Fruit fly (Drosophila melanogaster) whole organism, embryonic: ENCODE measurements around the gene cass.
A peak's percentile ranks its signal among the peaks of the same experiment; 100 is the strongest.

Experiments
- CG10267 ChIP-seq: fragments of 200-800 bp; sonication (Bioruptor generic); optimal IDR thresholded peaks from 2 replicates; lab custom pipeline; 2018; ENCODE audit warnings: missing biosample characterization, mild to moderate bottlenecking, missing genetic modification characterization, moderate library complexity
- CG10431 ChIP-seq: fragments of 200-800 bp; sonication (Bioruptor generic); optimal IDR thresholded peaks from 3 replicates; lab custom pipeline; 2018; ENCODE audit warnings: missing biosample characterization, mild to moderate bottlenecking, missing genetic modification characterization
- CG10543 ChIP-seq: fragments of 200-800 bp; sonication (Bioruptor generic); optimal IDR thresholded peaks from 3 replicates; lab custom pipeline; 2017; ENCODE audit warnings: missing biosample characterization, mild to moderate bottlenecking, missing genetic modification characterization, moderate library complexity
- CG10959 ChIP-seq: fragments of 200-800 bp; sonication (Bioruptor generic); IDR thresholded peaks from 2 replicates; pipeline ENCODE4 v1.3.6; 2022; ENCODE audit warnings: missing biosample characterization, missing genetic modification characterization
- CG12155 ChIP-seq: fragments of 200-800 bp; sonication (Bioruptor generic); optimal IDR thresholded peaks from 3 replicates; lab custom pipeline; 2016; ENCODE audit warnings: missing biosample characterization, missing genetic modification characterization
- CG1233 ChIP-seq: fragments of 200-800 bp; sonication (Bioruptor generic); optimal IDR thresholded peaks from 4 replicates; lab custom pipeline; 2018; ENCODE audit warnings: missing biosample characterization, mild to moderate bottlenecking, missing genetic modification characterization
- CG15514 ChIP-seq: fragments of 200-800 bp; sonication (Bioruptor generic); optimal IDR thresholded peaks from 3 replicates; lab custom pipeline; 2017; ENCODE audit warnings: missing biosample characterization, missing genetic modification characterization, mild to moderate bottlenecking, moderate library complexity, missing genetic modification reagents
- CG1602 ChIP-seq: fragments of 200-800 bp; sonication (Bioruptor generic); optimal IDR thresholded peaks from 3 replicates; lab custom pipeline; 2016; ENCODE audit warnings: missing biosample characterization, missing genetic modification characterization
- CG16813 ChIP-seq: fragments of 200-800 bp; sonication (Bioruptor generic); IDR thresholded peaks from 3 replicates; pipeline ENCODE4 v1.3.6; 2022; ENCODE audit warnings: missing biosample characterization, missing genetic modification characterization; ENCODE audit not compliant: partially characterized antibody
- CG17328 ChIP-seq: fragments of 200-800 bp; sonication (Bioruptor generic); IDR thresholded peaks from 2 replicates; pipeline ENCODE4 v1.3.6; 2022; ENCODE audit warnings: missing biosample characterization, missing genetic modification characterization
- CG18599 ChIP-seq: fragments of 200-800 bp; sonication (Bioruptor generic); optimal IDR thresholded peaks from 3 replicates; lab custom pipeline; 2017; ENCODE audit warnings: missing biosample characterization, missing genetic modification characterization, mild to moderate bottlenecking, moderate library complexity, missing genetic modification reagents
- CG34376 ChIP-seq: fragments of 200-800 bp; sonication (Bioruptor generic); optimal IDR thresholded peaks from 2 replicates; lab custom pipeline; 2018; ENCODE audit warnings: missing biosample characterization, mild to moderate bottlenecking, missing genetic modification characterization
- CG4404 ChIP-seq: fragments of 200-800 bp; sonication (Bioruptor generic); IDR thresholded peaks from 2 replicates; pipeline ENCODE4 v1.3.6; 2022; ENCODE audit warnings: missing biosample characterization, missing genetic modification characterization
- CG5180 ChIP-seq: fragments of 200-800 bp; sonication (Bioruptor generic); optimal IDR thresholded peaks from 3 replicates; lab custom pipeline; 2017; ENCODE audit warnings: missing biosample characterization, missing genetic modification characterization, mild to moderate bottlenecking, moderate library complexity, missing genetic modification reagents
- CG5245 ChIP-seq: fragments of 200-800 bp; sonication (Bioruptor generic); optimal IDR thresholded peaks from 3 replicates; lab custom pipeline; 2016; ENCODE audit warnings: missing biosample characterization, missing genetic modification characterization
- CG6175 ChIP-seq: fragments of 200-800 bp; sonication (Bioruptor generic); IDR thresholded peaks from 3 replicates; pipeline ENCODE4 v1.3.6; 2022; ENCODE audit warnings: missing biosample characterization, missing genetic modification characterization
- CG6272 ChIP-seq: fragments of 200-800 bp; sonication (Bioruptor generic); IDR thresholded peaks from 2 replicates; pipeline ENCODE4 v1.3.6; 2022; ENCODE audit warnings: missing biosample characterization, missing genetic modification characterization
- CG6654 ChIP-seq: fragments of 200-800 bp; sonication (Bioruptor generic); optimal IDR thresholded peaks from 2 replicates; lab custom pipeline; 2017; ENCODE audit warnings: missing biosample characterization, mild to moderate bottlenecking, missing genetic modification characterization
- CG7745 ChIP-seq: fragments of 200-800 bp; sonication (Bioruptor generic); optimal IDR thresholded peaks from 2 replicates; lab custom pipeline; 2018; ENCODE audit warnings: missing biosample characterization, mild to moderate bottlenecking, missing genetic modification characterization, moderate library complexity
- CG8089 ChIP-seq: fragments of 200-800 bp; sonication (Bioruptor generic); optimal IDR thresholded peaks from 3 replicates; lab custom pipeline; 2016; ENCODE audit warnings: missing biosample characterization, missing genetic modification characterization
- CG8281 ChIP-seq: fragments of 200-800 bp; sonication (Bioruptor generic); optimal IDR thresholded peaks from 2 replicates; lab custom pipeline; 2018; ENCODE audit warnings: missing biosample characterization, mild to moderate bottlenecking, missing genetic modification characterization, moderate library complexity
- CG8765 ChIP-seq: fragments of 200-800 bp; sonication (Bioruptor generic); IDR thresholded peaks from 2 replicates; pipeline ENCODE4 v1.3.6; 2022; ENCODE audit warnings: missing biosample characterization, missing genetic modification characterization
- CrebB ChIP-seq: fragments of 200-800 bp; sonication (Bioruptor generic); optimal IDR thresholded peaks from 3 replicates; lab custom pipeline; 2018; ENCODE audit warnings: missing biosample characterization, mild to moderate bottlenecking, missing genetic modification characterization
- D19A ChIP-seq: fragments of 200-800 bp; optimal IDR thresholded peaks from 3 replicates; lab custom pipeline; 2019; ENCODE audit warnings: missing biosample characterization, mild to moderate bottlenecking, missing genetic modification characterization, moderate library complexity
- Dref ChIP-seq: fragments of 200-800 bp; sonication (Bioruptor generic); IDR thresholded peaks from 2 replicates; pipeline ENCODE4 v1.3.6; 2022; ENCODE audit warnings: missing biosample characterization, missing genetic modification characterization
- E2f2 ChIP-seq: fragments of 200-800 bp; sonication (Bioruptor generic); IDR thresholded peaks from 2 replicates; pipeline ENCODE4 v1.3.6; 2022; ENCODE audit warnings: missing biosample characterization, missing genetic modification characterization
- ERR ChIP-seq: fragments of 200-800 bp; sonication (Bioruptor generic); optimal IDR thresholded peaks from 2 replicates; lab custom pipeline; 2016; ENCODE audit warnings: missing biosample characterization, missing genetic modification characterization
- Eip74EF ChIP-seq, 2 experiments: fragments of 200-800 bp in 1 of 2; fragments of >200 bp in 1 of 2; sonication (Bioruptor generic) in 1 of 2; optimal IDR thresholded peaks; 2 replicates each; lab custom pipeline; 2017 to 2019; ENCODE audit warnings: missing biosample characterization in 2 of 2, missing genetic modification characterization in 2 of 2, mild to moderate bottlenecking in 1 of 2, moderate library complexity in 1 of 2
- Elba2 ChIP-seq: fragments of 200-800 bp; sonication (Bioruptor generic); optimal IDR thresholded peaks from 3 replicates; lab custom pipeline; 2016; ENCODE audit warnings: missing biosample characterization, missing genetic modification characterization
- GATAe ChIP-seq: fragments of 200-800 bp; sonication (Bioruptor generic); conservative IDR thresholded peaks from 2 replicates; pipeline ENCODE4 v1.3.6; 2022; ENCODE audit warnings: missing biosample characterization, missing genetic modification characterization
- H15 ChIP-seq: fragments of 200-800 bp; sonication (Bioruptor generic); IDR thresholded peaks from 3 replicates; pipeline ENCODE4 v1.3.6; 2022; ENCODE audit warnings: missing biosample characterization, missing genetic modification characterization
- Hr78 ChIP-seq, 2 experiments: fragments of 200-800 bp in 1 of 2; fragments of >200 bp in 1 of 2; sonication (Bioruptor generic) in 1 of 2; optimal IDR thresholded peaks; 2 replicates each; lab custom pipeline; 2017 to 2019; ENCODE audit warnings: missing biosample characterization in 2 of 2, missing genetic modification characterization in 2 of 2, mild to moderate bottlenecking in 1 of 2, moderate library complexity in 1 of 2
- Jarid2 ChIP-seq: fragments of 200-800 bp; sonication (Bioruptor generic); optimal IDR thresholded peaks from 3 replicates; lab custom pipeline; 2017; ENCODE audit warnings: mild to moderate bottlenecking, missing biosample characterization, missing genetic modification reagents, missing genetic modification characterization
- Kr ChIP-seq: fragments of 200-800 bp; sonication (Bioruptor generic); optimal IDR thresholded peaks from 2 replicates; lab custom pipeline; 2017; ENCODE audit warnings: missing biosample characterization, mild to moderate bottlenecking, missing genetic modification characterization
- NC2α ChIP-seq: fragments of 200-800 bp; sonication (Bioruptor generic); optimal IDR thresholded peaks from 2 replicates; lab custom pipeline; 2016; ENCODE audit warnings: missing biosample characterization, missing genetic modification characterization
- YL-1 ChIP-seq: fragments of 200-800 bp; sonication (Bioruptor generic); optimal IDR thresholded peaks from 3 replicates; lab custom pipeline; 2017; ENCODE audit warnings: missing biosample characterization, mild to moderate bottlenecking, missing genetic modification characterization
- crc ChIP-seq: fragments of 200-800 bp; sonication (Bioruptor generic); optimal IDR thresholded peaks from 2 replicates; lab custom pipeline; 2016; ENCODE audit warnings: missing biosample characterization, missing genetic modification characterization
- danr ChIP-seq: fragments of 200-800 bp; sonication (Bioruptor generic); IDR thresholded peaks from 2 replicates; pipeline ENCODE4 v1.3.6; 2022; ENCODE audit warnings: missing biosample characterization, missing genetic modification characterization
- dati ChIP-seq: fragments of 200-800 bp; sonication (Bioruptor generic); IDR thresholded peaks from 2 replicates; pipeline ENCODE4 v1.3.6; 2022; ENCODE audit warnings: missing biosample characterization, missing genetic modification characterization
- dm ChIP-seq: fragments of 200-800 bp; sonication (Bioruptor generic); optimal IDR thresholded peaks from 3 replicates; lab custom pipeline; 2016; ENCODE audit warnings: missing biosample characterization, missing genetic modification characterization
- gcm2 ChIP-seq: fragments of 200-800 bp; sonication (Bioruptor generic); optimal IDR thresholded peaks from 2 replicates; lab custom pipeline; 2016; ENCODE audit warnings: missing biosample characterization, missing genetic modification characterization
- grn ChIP-seq: fragments of 200-800 bp; sonication (Bioruptor generic); optimal IDR thresholded peaks from 3 replicates; lab custom pipeline; 2017; ENCODE audit warnings: missing biosample characterization, missing genetic modification characterization
- nom ChIP-seq: fragments of 200-800 bp; sonication (Bioruptor generic); optimal IDR thresholded peaks from 2 replicates; lab custom pipeline; 2017; ENCODE audit warnings: missing biosample characterization, missing genetic modification characterization, mild to moderate bottlenecking, moderate library complexity, missing genetic modification reagents
- ranshi ChIP-seq: fragments of 200-800 bp; sonication (Bioruptor generic); IDR thresholded peaks from 2 replicates; pipeline ENCODE4 v1.3.6; 2022; ENCODE audit warnings: missing biosample characterization, missing genetic modification characterization
- salm ChIP-seq: fragments of 200-800 bp; sonication (Bioruptor generic); optimal IDR thresholded peaks from 2 replicates; lab custom pipeline; 2018; ENCODE audit warnings: missing biosample characterization, mild to moderate bottlenecking, missing genetic modification characterization
- scrt ChIP-seq: fragments of 200-800 bp; sonication (Bioruptor generic); optimal IDR thresholded peaks from 2 replicates; lab custom pipeline; 2018; ENCODE audit warnings: missing biosample characterization, mild to moderate bottlenecking, missing genetic modification characterization, moderate library complexity
- sd ChIP-seq: fragments of 200-800 bp; sonication (Bioruptor generic); optimal IDR thresholded peaks from 3 replicates; lab custom pipeline; 2018; ENCODE audit warnings: missing biosample characterization, mild to moderate bottlenecking, missing genetic modification characterization, moderate library complexity
- ttk ChIP-seq: fragments of 200-800 bp; sonication (Bioruptor generic); IDR thresholded peaks from 2 replicates; pipeline ENCODE4 v2.1.2; 2022; ENCODE audit warnings: missing biosample characterization, missing genetic modification characterization
- tup ChIP-seq: fragments of 200-800 bp; sonication (Bioruptor generic); optimal IDR thresholded peaks from 2 replicates; lab custom pipeline; 2016; ENCODE audit warnings: missing biosample characterization, mild to moderate bottlenecking, missing genetic modification characterization, moderate library complexity
- z ChIP-seq: fragments of 200-800 bp; sonication (Bioruptor generic); IDR thresholded peaks from 3 replicates; pipeline ENCODE4 v1.3.6; 2022; ENCODE audit warnings: missing biosample characterization, missing genetic modification characterization
- zfh1 ChIP-seq: fragments of 200-800 bp; sonication (Bioruptor generic); IDR thresholded peaks from 3 replicates; pipeline ENCODE4 v1.3.6; 2022; ENCODE audit warnings: missing biosample characterization, missing genetic modification characterization

The cass gene

dm6 chr2L:17484174-17484573, 6.5 kb upstream of the cass start, which contains the start of the genes GCS2beta and CG5131 (continued):
- TF ChIP-seq CG34376 (GFP tag; lab: Kevin White, UChicago) (peak; percentile 60), CG6175 (GFP tag; lab: Robert Waterston, UW) (peak; percentile 90), YL-1 (peak; percentile 88), NC2α (GFP tag; lab: Kevin White, UChicago) (peak; percentile 88), salm (tag; lab: Kevin White, UChicago) (peak; percentile 61), Hr78 (GFP tag; optimal IDR thresholded peaks at IDR 0.05; lab: Kevin White, UChicago) (peak in 1 of 2 experiments; percentile 21), CG10267 (tag; lab: Kevin White, UChicago) (peak; percentile 76), CG7745 (tag; lab: Kevin White, UChicago) (no peak), CG6654 (GFP tag; lab: Kevin White, UChicago) (peak; percentile 72), sd (tag; lab: Kevin White, UChicago) (peak; percentile 92), E2f2 (peak; percentile 84), CG18599 (GFP tag; lab: Kevin White, UChicago) (peak; percentile 92), nom (GFP tag; lab: Kevin White, UChicago) (no peak), CG17328 (GFP tag; lab: Robert Waterston, UW) (peak; percentile 90), scrt (GFP tag; lab: Kevin White, UChicago) (peak; percentile 74), zfh1 (GFP tag; lab: Robert Waterston, UW) (peak; percentile 96), CG8089 (GFP tag; lab: Kevin White, UChicago) (peak; percentile 90), H15 (GFP tag; lab: Robert Waterston, UW) (peak; percentile 92), dm (GFP tag; lab: Kevin White, UChicago) (peak; percentile 88), Dref (GFP tag; lab: Robert Waterston, UW) (peak; percentile 86), CrebB (tag; lab: Kevin White, UChicago) (peak; percentile 82), ttk (GFP tag; lab: Robert Waterston, UW) (peak; percentile 94), Jarid2 (peak; percentile 67), CG5180 (GFP tag; lab: Kevin White, UChicago) (peak; percentile 50), grn (no peak), danr (GFP tag; lab: Robert Waterston, UW) (peak; percentile 86), CG1602 (GFP tag; lab: Kevin White, UChicago) (peak; percentile 92), CG8281 (peak; percentile 57), ERR (GFP tag; lab: Kevin White, UChicago) (peak; percentile 95), Eip74EF (GFP tag; optimal IDR thresholded peaks at IDR 0.05; lab: Kevin White, UChicago) (peak in 1 of 2 experiments; percentile 39), crc (peak; percentile 92), CG10959 (GFP tag; lab: Robert Waterston, UW) (peak; percentile 67), GATAe (GFP tag; lab: Robert Waterston, UW) (peak; percentile 84), CG1233 (GFP tag; lab: Kevin White, UChicago) (peak; percentile 88), ranshi (GFP tag; lab: Robert Waterston, UW) (peak; percentile 94), CG5245 (GFP tag; lab: Kevin White, UChicago) (peak; percentile 89), tup (GFP tag; lab: Kevin White, UChicago) (peak; percentile 85), CG12155 (GFP tag; lab: Kevin White, UChicago) (peak; percentile 95), CG10431 (GFP tag; lab: Kevin White, UChicago) (peak; percentile 60), CG4404 (GFP tag; lab: Robert Waterston, UW) (peak; percentile 91), Elba2 (peak; percentile 72), Kr (no peak), CG6272 (GFP tag; lab: Robert Waterston, UW) (peak; percentile 95), CG10543 (GFP tag; lab: Kevin White, UChicago) (peak; percentile 71), CG15514 (GFP tag; lab: Kevin White, UChicago) (peak; percentile 88), z (GFP tag; lab: Robert Waterston, UW) (no peak), D19A (tag; lab: Kevin White, UChicago) (no peak), CG16813 (peak; percentile 94), gcm2 (peak; percentile 73), CG8765 (GFP tag; lab: Robert Waterston, UW) (peak; percentile 83), dati (GFP tag; lab: Robert Waterston, UW) (peak; percentile 62)
